Fruit fly (Drosophila melanogaster) whole organism, embryonic: Measurements from ENCODE around the gene CG6511.

Experiments
- ATbp ChIP-seq: fragments of 200-800 bp; sonication (Bioruptor generic); optimal IDR thresholded peaks from 2 replicates; lab custom pipeline; 2017; ENCODE audit warnings: missing biosample characterization, mild to moderate bottlenecking, missing genetic modification characterization, missing genetic modification reagents
- Adf1 ChIP-seq: fragments of 200-800 bp; sonication (Bioruptor generic); IDR thresholded peaks from 2 replicates; pipeline ENCODE4 v1.3.6; 2022; ENCODE audit warnings: missing biosample characterization, missing genetic modification characterization
- B-H1 ChIP-seq: fragments of 200-800 bp; sonication (Bioruptor generic); IDR thresholded peaks from 3 replicates; pipeline ENCODE4 v1.3.6; 2022; ENCODE audit warnings: missing biosample characterization, missing genetic modification characterization
- CG10565 ChIP-seq: fragments of 200-800 bp; sonication (Bioruptor generic); optimal IDR thresholded peaks from 3 replicates; lab custom pipeline; 2016; ENCODE audit warnings: missing biosample characterization, mild to moderate bottlenecking, missing genetic modification characterization
- CG11560 ChIP-seq: fragments of 200-800 bp; sonication (Bioruptor generic); IDR thresholded peaks from 3 replicates; pipeline ENCODE4 v1.3.6; 2022; ENCODE audit warnings: missing biosample characterization, missing genetic modification characterization
- CG12155 ChIP-seq: fragments of 200-800 bp; sonication (Bioruptor generic); optimal IDR thresholded peaks from 3 replicates; lab custom pipeline; 2016; ENCODE audit warnings: missing biosample characterization, missing genetic modification characterization
- CG13296 ChIP-seq: fragments of 200-800 bp; sonication (Bioruptor generic); optimal IDR thresholded peaks from 3 replicates; lab custom pipeline; 2018; ENCODE audit warnings: missing biosample characterization, mild to moderate bottlenecking, missing genetic modification characterization
- CG14050 ChIP-seq: fragments of 200-800 bp; sonication (Bioruptor generic); IDR thresholded peaks from 3 replicates; pipeline ENCODE4 v1.3.6; 2022; ENCODE audit warnings: missing biosample characterization, missing genetic modification characterization
- CG14667 ChIP-seq: fragments of 200-800 bp; sonication (Bioruptor generic); IDR thresholded peaks from 2 replicates; pipeline ENCODE4 v1.3.6; 2022; ENCODE audit warnings: missing biosample characterization, missing genetic modification characterization
- CG16863 ChIP-seq: fragments of 200-800 bp; sonication (Bioruptor generic); optimal IDR thresholded peaks from 3 replicates; lab custom pipeline; 2016; ENCODE audit warnings: missing biosample characterization, missing genetic modification characterization
- CG1792 ChIP-seq: fragments of 200-800 bp; sonication (Bioruptor generic); optimal IDR thresholded peaks from 2 replicates; lab custom pipeline; 2016; ENCODE audit warnings: missing biosample characterization, missing genetic modification characterization
- CG18764 ChIP-seq: fragments of 200-800 bp; sonication (Bioruptor generic); optimal IDR thresholded peaks from 3 replicates; lab custom pipeline; 2016; ENCODE audit warnings: missing biosample characterization, missing genetic modification characterization
- CG4730 ChIP-seq: fragments of 200-800 bp; sonication (Bioruptor generic); IDR thresholded peaks from 2 replicates; pipeline ENCODE4 v1.3.6; 2022; ENCODE audit warnings: missing biosample characterization, missing genetic modification characterization
- CG4854 ChIP-seq: fragments of 200-800 bp; sonication (Bioruptor generic); optimal IDR thresholded peaks from 2 replicates; lab custom pipeline; 2016; ENCODE audit warnings: missing biosample characterization, missing genetic modification characterization, inconsistent platforms
- CG6272 ChIP-seq: fragments of 200-800 bp; sonication (Bioruptor generic); IDR thresholded peaks from 2 replicates; pipeline ENCODE4 v1.3.6; 2022; ENCODE audit warnings: missing biosample characterization, missing genetic modification characterization
- CG7357 ChIP-seq: fragments of 200-800 bp; sonication (Bioruptor generic); IDR thresholded peaks from 3 replicates; pipeline ENCODE4 v1.3.6; 2022; ENCODE audit warnings: missing biosample characterization, missing genetic modification characterization
- CG7987 ChIP-seq: fragments of 200-800 bp; sonication (Bioruptor generic); optimal IDR thresholded peaks from 2 replicates; lab custom pipeline; 2018; ENCODE audit warnings: missing biosample characterization, mild to moderate bottlenecking, missing genetic modification characterization, moderate library complexity
- CG9437 ChIP-seq: fragments of 200-800 bp; sonication (Bioruptor generic); optimal IDR thresholded peaks from 2 replicates; lab custom pipeline; 2018; ENCODE audit warnings: missing biosample characterization, mild to moderate bottlenecking, missing genetic modification characterization
- Camta ChIP-seq: fragments of 200-800 bp; sonication (Bioruptor generic); optimal IDR thresholded peaks from 2 replicates; lab custom pipeline; 2016; ENCODE audit warnings: missing biosample characterization, missing genetic modification characterization
- Doc3 ChIP-seq: fragments of 200-800 bp; sonication (Bioruptor generic); IDR thresholded peaks from 3 replicates; pipeline ENCODE4 v1.3.6; 2022; ENCODE audit warnings: missing biosample characterization, missing genetic modification characterization; ENCODE audit not compliant: partially characterized antibody
- Fer2 ChIP-seq: fragments of 200-800 bp; sonication (Bioruptor generic); optimal IDR thresholded peaks from 2 replicates; lab custom pipeline; 2018; ENCODE audit warnings: missing biosample characterization, mild to moderate bottlenecking, missing genetic modification characterization, moderate library complexity
- Hand ChIP-seq: fragments of 200-800 bp; sonication (Bioruptor generic); optimal IDR thresholded peaks from 2 replicates; lab custom pipeline; 2017; ENCODE audit warnings: mild to moderate bottlenecking, missing biosample characterization, missing genetic modification reagents, missing genetic modification characterization
- Hmx ChIP-seq: fragments of 200-800 bp; sonication (Bioruptor generic); optimal IDR thresholded peaks from 2 replicates; lab custom pipeline; 2016; ENCODE audit warnings: missing biosample characterization, missing genetic modification characterization
- Mrtf ChIP-seq: fragments of 200-800 bp; sonication (Bioruptor generic); IDR thresholded peaks from 3 replicates; pipeline ENCODE4 v1.3.6; 2022; ENCODE audit warnings: missing biosample characterization, missing genetic modification characterization
- NC2α ChIP-seq: fragments of 200-800 bp; sonication (Bioruptor generic); optimal IDR thresholded peaks from 2 replicates; lab custom pipeline; 2016; ENCODE audit warnings: missing biosample characterization, missing genetic modification characterization
- Nf-YB ChIP-seq: fragments of 200-800 bp; sonication (Bioruptor generic); optimal IDR thresholded peaks from 3 replicates; lab custom pipeline; 2019; ENCODE audit warnings: missing biosample characterization, mild to moderate bottlenecking, missing genetic modification characterization, moderate library complexity
- Oaz ChIP-seq: fragments of 200-800 bp; sonication (Bioruptor generic); IDR thresholded peaks from 2 replicates; pipeline ENCODE4 v1.3.6; 2022; ENCODE audit warnings: missing biosample characterization, missing genetic modification characterization
- Rx ChIP-seq: fragments of 200-800 bp; sonication (Bioruptor generic); IDR thresholded peaks from 2 replicates; pipeline ENCODE4 v1.3.6; 2022; ENCODE audit warnings: missing biosample characterization, missing genetic modification characterization
- ash1 ChIP-seq: fragments of 200-800 bp; sonication (Bioruptor generic); optimal IDR thresholded peaks from 2 replicates; lab custom pipeline; 2018; ENCODE audit warnings: missing biosample characterization, mild to moderate bottlenecking, missing genetic modification characterization
- bbx ChIP-seq: fragments of 200-800 bp; sonication (Bioruptor generic); IDR thresholded peaks from 2 replicates; pipeline ENCODE4 v1.3.6; 2022; ENCODE audit warnings: missing biosample characterization, missing genetic modification characterization; ENCODE audit not compliant: partially characterized antibody
- bsh ChIP-seq, 2 experiments: fragments of 200-800 bp; sonication (Bioruptor generic); optimal IDR thresholded peaks; 2 replicates each; lab custom pipeline; 2017 to 2018; ENCODE audit warnings: mild to moderate bottlenecking in 2 of 2, missing biosample characterization in 2 of 2, missing genetic modification characterization in 2 of 2, moderate library complexity in 1 of 2
- dmrt99B ChIP-seq: fragments of 200-800 bp; sonication (Bioruptor generic); optimal IDR thresholded peaks from 2 replicates; lab custom pipeline; 2018; ENCODE audit warnings: missing biosample characterization, mild to moderate bottlenecking, missing genetic modification characterization, moderate library complexity
- dpn ChIP-seq, 2 experiments: fragments of 200-800 bp; sonication (Bioruptor generic); optimal IDR thresholded peaks; 3 replicates each; lab custom pipeline; 2016; ENCODE audit warnings: missing biosample characterization in 2 of 2, missing genetic modification characterization in 2 of 2
- eve ChIP-seq, 2 experiments: fragments of >200 bp; optimal IDR thresholded peaks; 2 replicates each; lab custom pipeline; 2017; ENCODE audit warnings: missing biosample characterization in 2 of 2, missing genetic modification characterization in 2 of 2
- fd3F ChIP-seq: fragments of 200-800 bp; sonication (Bioruptor generic); optimal IDR thresholded peaks from 2 replicates; lab custom pipeline; 2018; ENCODE audit warnings: missing biosample characterization, mild to moderate bottlenecking, missing genetic modification characterization, moderate library complexity
- ftz-f1 ChIP-seq: fragments of 200-800 bp; sonication (Bioruptor generic); optimal IDR thresholded peaks from 2 replicates; lab custom pipeline; 2016; ENCODE audit warnings: missing biosample characterization, missing genetic modification characterization
- gfzf ChIP-seq: fragments of 200-800 bp; sonication (Bioruptor generic); optimal IDR thresholded peaks from 2 replicates; lab custom pipeline; 2016; ENCODE audit warnings: missing biosample characterization, mild to moderate bottlenecking, missing genetic modification characterization, moderate library complexity
- ind ChIP-seq: fragments of 200-800 bp; sonication (Bioruptor generic); optimal IDR thresholded peaks from 3 replicates; lab custom pipeline; 2016; ENCODE audit warnings: missing biosample characterization, missing genetic modification characterization
- insv ChIP-seq, 2 experiments: fragments of 200-800 bp; sonication (Bioruptor generic); optimal IDR thresholded peaks; 3 replicates each; lab custom pipeline; 2016 to 2018; ENCODE audit warnings: missing biosample characterization in 2 of 2, missing genetic modification characterization in 2 of 2
- inv ChIP-seq: fragments of 200-800 bp; sonication (Bioruptor generic); IDR thresholded peaks from 2 replicates; pipeline ENCODE4 v1.3.6; 2022; ENCODE audit warnings: missing biosample characterization, missing genetic modification characterization; ENCODE audit not compliant: partially characterized antibody
- jing ChIP-seq: fragments of 200-800 bp; sonication (Bioruptor generic); optimal IDR thresholded peaks from 2 replicates; lab custom pipeline; 2018; ENCODE audit warnings: missing biosample characterization, mild to moderate bottlenecking, missing genetic modification characterization
- kay ChIP-seq: fragments of 200-800 bp; sonication (Bioruptor generic); optimal IDR thresholded peaks from 2 replicates; lab custom pipeline; 2016; ENCODE audit warnings: missing biosample characterization, missing genetic modification characterization
- kni ChIP-seq: fragments of 200-800 bp; sonication (Bioruptor generic); optimal IDR thresholded peaks from 3 replicates; lab custom pipeline; 2017; ENCODE audit warnings: mild to moderate bottlenecking, missing biosample characterization, missing genetic modification reagents, missing genetic modification characterization
- lola ChIP-seq, 3 experiments: fragments of >200 bp in 2 of 3; fragments of 200-800 bp in 1 of 3; sonication (Bioruptor generic) in 1 of 3; optimal IDR thresholded peaks; 2 replicates each; lab custom pipeline; 2017 to 2019; ENCODE audit warnings: missing biosample characterization in 3 of 3, missing genetic modification characterization in 3 of 3, mild to moderate bottlenecking in 1 of 3, moderate library complexity in 1 of 3
- maf-S ChIP-seq: fragments of 200-800 bp; sonication (Bioruptor generic); optimal IDR thresholded peaks from 2 replicates; lab custom pipeline; 2016; ENCODE audit warnings: missing biosample characterization, missing genetic modification characterization
- sima ChIP-seq: fragments of 200-800 bp; sonication (Bioruptor generic); optimal IDR thresholded peaks from 2 replicates; lab custom pipeline; 2016; ENCODE audit warnings: missing biosample characterization, missing genetic modification characterization
- slp2 ChIP-seq: fragments of 200-800 bp; sonication (Bioruptor generic); optimal IDR thresholded peaks from 2 replicates; lab custom pipeline; 2016; ENCODE audit warnings: missing biosample characterization, missing genetic modification characterization
- sqz ChIP-seq: fragments of 200-800 bp; sonication (Bioruptor generic); optimal IDR thresholded peaks from 3 replicates; lab custom pipeline; 2018; ENCODE audit warnings: missing biosample characterization, mild to moderate bottlenecking, missing genetic modification characterization
- tna ChIP-seq: fragments of 200-800 bp; sonication (Bioruptor generic); IDR thresholded peaks from 2 replicates; pipeline ENCODE4 v1.3.6; 2022; ENCODE audit warnings: missing biosample characterization, missing genetic modification characterization; ENCODE audit not compliant: partially characterized antibody
- twi ChIP-seq: fragments of 200-800 bp; optimal IDR thresholded peaks from 2 replicates; lab custom pipeline; 2019; ENCODE audit warnings: missing biosample characterization, mild to moderate bottlenecking, missing genetic modification characterization, moderate library complexity
- usp ChIP-seq: fragments of >200 bp; optimal IDR thresholded peaks from 2 replicates; lab custom pipeline; 2017; ENCODE audit warnings: missing biosample characterization, missing genetic modification characterization
- wor ChIP-seq: fragments of 200-800 bp; sonication (Bioruptor generic); IDR thresholded peaks from 2 replicates; pipeline ENCODE4 v1.3.6; 2022; ENCODE audit warnings: missing biosample characterization, missing genetic modification characterization

The CG6511 gene

DNA sequence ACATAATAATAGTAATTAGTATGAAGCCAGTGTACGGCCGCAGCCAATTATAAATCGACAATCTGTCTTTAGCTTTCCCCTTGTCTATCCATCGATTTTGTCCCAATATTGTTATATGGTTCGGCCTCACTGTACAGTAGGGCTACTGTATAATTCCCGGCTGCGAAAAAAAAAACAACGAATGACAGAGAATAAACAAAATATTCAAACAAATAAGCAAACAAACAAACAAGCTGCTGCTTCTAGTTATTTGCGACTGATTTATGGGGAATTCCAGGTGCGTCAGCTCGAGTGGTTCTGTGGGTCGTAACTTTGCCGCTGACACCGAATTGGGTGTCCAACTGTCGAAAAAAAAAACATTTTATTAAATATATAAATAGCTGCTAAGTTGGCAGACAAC, 31.4 kb upstream of the CG6511 start (continued):
- peak; percentile 19 for TF ChIP-seq dmrt99B
- no peak for TF ChIP-seq CG6272
- no peak for TF ChIP-seq CG7357 (GFP tag; lab: Robert Waterston, UW)
- TF ChIP-seq Mrtf (GFP tag; lab: Robert Waterston, UW) = no peak
- no peak for TF ChIP-seq tna
- no peak for TF ChIP-seq Fer2 (tag; lab: Kevin White, UChicago)
- TF ChIP-seq sima (GFP tag; lab: Kevin White, UChicago) = no peak
- TF ChIP-seq lola (GFP tag; optimal IDR thresholded peaks at IDR 0.05; lab: Kevin White, UChicago) = no peak
- TF ChIP-seq inv (GFP tag; lab: Robert Waterston, UW) = no peak
- TF ChIP-seq Adf1 (GFP tag; lab: Robert Waterston, UW) = peak; percentile 12; the same call in 1 of the 2 replicates
- no peak for TF ChIP-seq maf-S (GFP tag; lab: Kevin White, UChicago)
- TF ChIP-seq Rx (GFP tag; lab: Robert Waterston, UW) = no peak
- no peak for TF ChIP-seq CG18764 (GFP tag; lab: Kevin White, UChicago)
- no peak for TF ChIP-seq twi
- TF ChIP-seq CG9437 = no peak
- TF ChIP-seq CG4854 = no peak
- TF ChIP-seq ash1 (GFP tag; lab: Kevin White, UChicago) = no peak
- TF ChIP-seq Nf-YB (GFP tag; lab: Kevin White, UChicago) = no peak
- no peak for TF ChIP-seq Oaz (GFP tag; lab: Robert Waterston, UW)
- no peak for TF ChIP-seq CG11560
- no peak for TF ChIP-seq CG14050 (GFP tag; lab: Robert Waterston, UW)
- peak in 1 of 2 experiments; percentile 45 for TF ChIP-seq dpn (GFP tag; optimal IDR thresholded peaks at IDR 0.05; lab: Kevin White, UChicago)
- TF ChIP-seq Camta (GFP tag; lab: Kevin White, UChicago) = no peak
- no peak for TF ChIP-seq jing (GFP tag; lab: Kevin White, UChicago)
- TF ChIP-seq slp2 (GFP tag; lab: Kevin White, UChicago) = no peak
- TF ChIP-seq B-H1 (GFP tag; lab: Robert Waterston, UW) = no peak
- TF ChIP-seq usp = no peak
- no peak for TF ChIP-seq gfzf (GFP tag; lab: Kevin White, UChicago)
- no peak for TF ChIP-seq ATbp (GFP tag; lab: Kevin White, UChicago)
- TF ChIP-seq CG1792 (GFP tag; lab: Kevin White, UChicago) = no peak
- no peak for TF ChIP-seq eve (GFP tag; optimal IDR thresholded peaks at IDR 0.05; lab: Kevin White, UChicago)
- TF ChIP-seq Hand (GFP tag; lab: Kevin White, UChicago) = no peak
- TF ChIP-seq CG12155 (GFP tag; lab: Kevin White, UChicago) = no peak
- TF ChIP-seq Hmx (GFP tag; lab: Kevin White, UChicago) = no peak
- TF ChIP-seq ind (GFP tag; lab: Kevin White, UChicago) = peak; percentile 24
- TF ChIP-seq fd3F (GFP tag; lab: Kevin White, UChicago) = peak; percentile 42
- peak; percentile 78 for TF ChIP-seq CG13296 (GFP tag; lab: Kevin White, UChicago)
- no peak for TF ChIP-seq CG14667 (GFP tag; lab: Robert Waterston, UW)
- TF ChIP-seq insv (GFP tag; optimal IDR thresholded peaks at IDR 0.05; lab: Kevin White, UChicago) = no peak
- TF ChIP-seq NC2α = no peak
- no peak for TF ChIP-seq bbx (GFP tag; lab: Robert Waterston, UW)
- TF ChIP-seq kni (GFP tag; lab: Kevin White, UChicago) = no peak
- no peak for TF ChIP-seq bsh (GFP tag; optimal IDR thresholded peaks at IDR 0.05; lab: Kevin White, UChicago)
- no peak for TF ChIP-seq Doc3
- no peak for TF ChIP-seq wor
- TF ChIP-seq kay (GFP tag; lab: Kevin White, UChicago) = no peak
- TF ChIP-seq CG4730 (GFP tag; lab: Robert Waterston, UW) = 0 out of 2 replicates have a peak, but pooled peaks have one; percentile 13
- no peak for TF ChIP-seq ftz-f1 (GFP tag; lab: Kevin White, UChicago)
- TF ChIP-seq CG16863 = no peak
- no peak for TF ChIP-seq CG10565
- peak; percentile 48 for TF ChIP-seq CG7987 (GFP tag; lab: Kevin White, UChicago)
- TF ChIP-seq sqz (GFP tag; lab: Kevin White, UChicago) = no peak
